Worm (Caenorhabditis elegans): ENCODE data around the gene F23B12.4.

Gene F23B12.4

ce11 chrV:14414964-14415564 lies 25.9 kb upstream of the F23B12.4 start, which contains the start of the genes nxf-1 and C15H11.11 (continued):
- TF ChIP-seq lin-35 (GFP tag; optimal IDR thresholded peaks at IDR 0.05) = peak in 1 of 3 experiments; percentile 33
- TF ChIP-seq B0019.2 (GFP tag; conservative IDR thresholded peaks at IDR 0.05) = no peak
- no peak for TF ChIP-seq F57C9.4 (tag; optimal IDR thresholded peaks at IDR 0.05)
- TF ChIP-seq pha-4 (tag; optimal IDR thresholded peaks at IDR 0.05) = no peak
- peak in 1 of 2 experiments; percentile 10 for TF ChIP-seq let-607 (tag; optimal IDR thresholded peaks at IDR 0.05)
- no peak for TF ChIP-seq unc-130 (GFP tag; optimal IDR thresholded peaks at IDR 0.05)
- TF ChIP-seq snpc-1.1 (tag; optimal IDR thresholded peaks at IDR 0.05; ENCODE audit: insufficient read depth) = no peak
- TF ChIP-seq nhr-90 (tag; optimal IDR thresholded peaks at IDR 0.05) = no peak
- TF ChIP-seq bed-1 (GFP tag; IDR thresholded peaks at IDR 0.05) = no peak
- TF ChIP-seq lin-54 (GFP tag; optimal IDR thresholded peaks at IDR 0.05) = peak; percentile 39
- no peak for TF ChIP-seq aptf-3 (GFP tag; IDR thresholded peaks at IDR 0.05)
- TF ChIP-seq F33H1.4 (GFP tag; IDR thresholded peaks at IDR 0.05) = no peak
- 0 out of 2 replicates have a peak, but pooled peaks have one; percentile 22 for TF ChIP-seq madf-6 (GFP tag; IDR thresholded peaks at IDR 0.05)
- no peak for TF ChIP-seq snpc-3.4 (tag; optimal IDR thresholded peaks at IDR 0.05)
- TF ChIP-seq ceh-100 (GFP tag; IDR thresholded peaks at IDR 0.05) = peak; percentile 44; the same call in 1 of the 2 replicates
- TF ChIP-seq snpc-4 (GFP tag; optimal IDR thresholded peaks at IDR 0.05) = no peak
- TF ChIP-seq snpc-4 (tag; optimal IDR thresholded peaks at IDR 0.05) = peak in 3 of 4 experiments; percentile 50 to 72 (median 61)
- TF ChIP-seq ekl-4 (GFP tag; IDR thresholded peaks at IDR 0.05) = 0 out of 2 replicates have a peak, but pooled peaks have one; percentile 31
- TF ChIP-seq B0336.3 (GFP tag; IDR thresholded peaks at IDR 0.05) = peak; percentile 14; the same call in 1 of the 2 replicates
- TF ChIP-seq rcor-1 (GFP tag; IDR thresholded peaks at IDR 0.05) = 0 out of 2 replicates have a peak, but pooled peaks have one; percentile 36

- TF ChIP-seq F52B5.7 (tag; optimal IDR thresholded peaks at IDR 0.05) = no peak
- no peak for TF ChIP-seq mel-28 (tag; optimal IDR thresholded peaks at IDR 0.05; ENCODE audit: borderline replicate concordance)
- TF ChIP-seq attf-3 (GFP tag; conservative IDR thresholded peaks at IDR 0.05) = no peak
- peak; percentile 58 for TF ChIP-seq lsl-1 (GFP tag; optimal IDR thresholded peaks at IDR 0.05)
- peak; percentile 46; the same call in 1 of the 2 replicates for TF ChIP-seq F33H1.4 (GFP tag; IDR thresholded peaks at IDR 0.05)
These were observed 23.2 kb upstream of the F23B12.4 start, which contains the start of the genes nxf-2 and set-31 for ce11 chrV:14417735-14418134. Gene nxf-2, minus strand, starts transcription at chrV:14417835. Gene set-31, plus strand, starts transcription at chrV:14417903.

DNA sequence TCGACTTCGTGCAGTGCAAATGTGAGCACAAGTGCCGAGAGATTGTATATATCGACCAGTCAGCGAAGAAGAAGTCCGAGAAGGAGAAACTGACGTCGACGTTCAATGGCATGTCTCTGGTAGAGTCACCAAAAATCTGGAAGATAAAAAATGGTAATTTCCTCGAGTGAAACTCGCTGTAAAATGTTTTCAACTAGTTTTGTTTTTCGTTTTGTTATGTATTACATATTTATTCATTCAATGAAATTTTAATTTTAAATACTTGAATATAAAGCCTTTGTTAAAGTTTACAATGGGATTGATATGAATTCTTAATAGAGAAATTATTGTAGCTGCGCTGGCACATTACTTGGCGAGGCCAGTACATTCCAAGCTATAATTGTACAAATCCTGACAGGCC lies 21.1 kb upstream of the F23B12.4 start:
- TF ChIP-seq pbrm-1 (GFP tag; IDR thresholded peaks at IDR 0.05) (peak; percentile 51; the same call in 1 of the 2 replicates), lsl-1 (GFP tag; optimal IDR thresholded peaks at IDR 0.05) (no peak), Y56A3A.18 (GFP tag; IDR thresholded peaks at IDR 0.05) (no peak), lin-54 (GFP tag; optimal IDR thresholded peaks at IDR 0.05) (peak; percentile 4), him-1 (tag; optimal IDR thresholded peaks at IDR 0.05) (no peak), Y95B8A.8 (GFP tag; IDR thresholded peaks at IDR 0.05) (peak; percentile 83; the same call in 1 of the 2 replicates), rec-8 (tag; optimal IDR thresholded peaks at IDR 0.05) (peak in 1 of 2 experiments; percentile 32), lag-1 (GFP tag; IDR thresholded peaks at IDR 0.05) (no peak), hrde-1 (tag; optimal IDR thresholded peaks at IDR 0.05; ENCODE audit: borderline replicate concordance) (peak; percentile 77), ztf-28 (GFP tag; IDR thresholded peaks at IDR 0.05) (no peak), repo-1 (tag; optimal IDR thresholded peaks at IDR 0.05) (peak; percentile 21), F37B4.10 (GFP tag; IDR thresholded peaks at IDR 0.05) (no peak), nhr-80 (tag; optimal IDR thresholded peaks at IDR 0.05) (no peak), ceh-40 (GFP tag; IDR thresholded peaks at IDR 0.05) (no peak), snpc-3.4 (tag; optimal IDR thresholded peaks at IDR 0.05) (peak; percentile 8), ama-1 (optimal IDR thresholded peaks at IDR 0.05) (no peak), ama-1 (GFP tag; optimal IDR thresholded peaks at IDR 0.05) (peak in 1 of 2 experiments; percentile 58), sea-2 (GFP tag; IDR thresholded peaks at IDR 0.05) (no peak), cebp-1 (GFP tag; IDR thresholded peaks at IDR 0.05) (no peak), cebp-1 (tag; optimal IDR thresholded peaks at IDR 0.05) (peak; percentile 8), let-526 (GFP tag; IDR thresholded peaks at IDR 0.05) (no peak), B0336.3 (GFP tag; IDR thresholded peaks at IDR 0.05) (no peak), K12H6.12 (tag; optimal IDR thresholded peaks at IDR 0.05) (no peak)

Measured in whole organism, young adult.